Fruit fly (Drosophila melanogaster) whole organism, larva: ENCODE measurements around the gene CG4467.
A peak's percentile ranks its signal among the peaks of the same experiment; 100 is the strongest.

Source experiments
- noc ChIP-seq: fragments of 200-800 bp; sonication (Bioruptor generic); optimal IDR thresholded peaks from 3 replicates; lab custom pipeline; 2019; ENCODE audit warnings: missing biosample characterization, mild to moderate bottlenecking, missing genetic modification characterization, moderate library complexity

The CG4467 gene

dm6 chr3R:23179336-23179735 is 69.4 kb downstream of the CG4467 start:
- TF ChIP-seq noc = no peak

DNA sequence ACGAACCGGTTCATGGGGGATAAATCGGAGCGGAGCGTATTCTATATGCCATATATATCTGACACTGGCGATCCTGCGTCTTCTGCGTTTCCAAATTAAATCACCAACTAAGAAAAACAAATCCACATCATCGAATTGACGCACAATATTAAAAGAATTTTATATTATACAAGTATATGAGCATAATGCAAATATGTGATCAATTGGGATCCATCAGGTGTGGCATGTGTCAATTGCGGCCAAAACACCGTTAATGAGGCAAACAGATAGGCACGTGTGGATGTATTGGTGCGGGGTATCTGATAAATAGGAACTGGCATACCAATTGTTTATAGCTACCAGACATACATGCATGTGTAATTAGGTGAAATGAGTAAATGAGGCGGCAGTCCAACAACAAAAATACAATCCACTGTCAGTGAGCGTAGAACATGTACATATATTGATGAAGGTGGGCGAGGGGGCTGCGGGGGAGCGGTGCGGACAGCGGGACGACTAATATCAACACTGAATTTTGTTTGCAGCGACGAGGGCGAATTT is 70.6 kb downstream of the CG4467 start:
- peak; percentile 56 for TF ChIP-seq noc
